Worm (Caenorhabditis elegans) whole organism, early embryonic: ENCODE data around the gene moc-6.

Source experiments
- ceh-36 ChIP-seq: sonication (generic microtip); optimal IDR thresholded peaks from 2 replicates; lab custom pipeline; 2016; ENCODE audit warnings: missing genetic modification characterization, inconsistent platforms, missing compliant biosample characterization
- hmbx-1 ChIP-seq: sonication (generic microtip); optimal IDR thresholded peaks from 2 replicates; lab custom pipeline; 2016; ENCODE audit warnings: mild to moderate bottlenecking, missing genetic modification characterization, missing compliant biosample characterization
- hmg-4 ChIP-seq: fragments of 200-800 bp; sonication (Bioruptor generic); optimal IDR thresholded peaks from 2 replicates; lab custom pipeline; 2018; ENCODE audit warnings: mild to moderate bottlenecking, missing genetic modification characterization, missing compliant biosample characterization

DNA sequence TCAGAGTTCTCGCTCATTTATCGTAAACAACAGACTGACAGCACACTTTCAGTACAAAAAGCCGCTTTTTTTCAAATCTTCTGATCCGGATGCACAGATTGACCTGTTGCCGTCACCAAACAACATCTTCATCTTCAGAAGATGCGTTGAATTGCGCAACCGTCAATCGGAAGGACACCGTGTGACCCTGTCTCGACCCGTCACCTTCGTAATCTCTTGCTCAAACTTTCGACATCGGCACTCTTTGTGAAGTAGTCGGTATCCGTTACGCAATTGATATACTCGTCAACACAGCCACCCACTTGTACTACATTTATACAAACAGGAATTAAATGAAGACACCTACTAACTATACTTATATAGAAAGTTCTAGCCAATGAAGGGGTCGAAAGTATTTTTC, 44.8 kb upstream of the moc-6 start:
- TF ChIP-seq ceh-36 (tag; lab: Kevin White, UChicago) (no peak), hmbx-1 (no peak), hmg-4 (GFP tag; lab: Kevin White, UChicago) (no peak)
